Fruit fly (Drosophila melanogaster) whole organism, embryonic: ENCODE results near the gene ATPsyngamma.

Source experiments
- Adf1 ChIP-seq: fragments of 200-800 bp; sonication (Bioruptor generic); IDR thresholded peaks from 2 replicates; pipeline ENCODE4 v1.3.6; 2022; ENCODE audit warnings: missing biosample characterization, missing genetic modification characterization
- Aef1 ChIP-seq: fragments of 200-800 bp; sonication (Bioruptor generic); IDR thresholded peaks from 3 replicates; pipeline ENCODE4 v1.3.6; 2022; ENCODE audit warnings: missing biosample characterization, missing genetic modification characterization
- CG10267 ChIP-seq: fragments of 200-800 bp; sonication (Bioruptor generic); optimal IDR thresholded peaks from 2 replicates; lab custom pipeline; 2018; ENCODE audit warnings: missing biosample characterization, mild to moderate bottlenecking, missing genetic modification characterization, moderate library complexity
- CG10959 ChIP-seq: fragments of 200-800 bp; sonication (Bioruptor generic); IDR thresholded peaks from 2 replicates; pipeline ENCODE4 v1.3.6; 2022; ENCODE audit warnings: missing biosample characterization, missing genetic modification characterization
- CG10979 ChIP-seq: fragments of 200-800 bp; sonication (Bioruptor generic); optimal IDR thresholded peaks from 2 replicates; lab custom pipeline; 2018; ENCODE audit warnings: missing biosample characterization, mild to moderate bottlenecking, missing genetic modification characterization, moderate library complexity
- CG11398 ChIP-seq: fragments of 200-800 bp; sonication (Bioruptor generic); optimal IDR thresholded peaks from 2 replicates; lab custom pipeline; 2016; ENCODE audit warnings: missing biosample characterization, missing genetic modification characterization
- CG12219 ChIP-seq: fragments of 200-800 bp; sonication (Bioruptor generic); optimal IDR thresholded peaks from 3 replicates; lab custom pipeline; 2018; ENCODE audit warnings: missing biosample characterization, mild to moderate bottlenecking, missing genetic modification characterization
- CG12236 ChIP-seq: fragments of 200-800 bp; sonication (Bioruptor generic); optimal IDR thresholded peaks from 2 replicates; lab custom pipeline; 2016; ENCODE audit warnings: missing biosample characterization, missing genetic modification characterization
- CG1233 ChIP-seq: fragments of 200-800 bp; sonication (Bioruptor generic); optimal IDR thresholded peaks from 4 replicates; lab custom pipeline; 2018; ENCODE audit warnings: missing biosample characterization, mild to moderate bottlenecking, missing genetic modification characterization
- CG14710 ChIP-seq: fragments of 200-800 bp; sonication (Bioruptor generic); optimal IDR thresholded peaks from 3 replicates; lab custom pipeline; 2019; ENCODE audit warnings: missing biosample characterization, mild to moderate bottlenecking, missing genetic modification characterization, moderate library complexity
- CG17568 ChIP-seq: fragments of 200-800 bp; sonication (Bioruptor generic); optimal IDR thresholded peaks from 2 replicates; lab custom pipeline; 2018; ENCODE audit warnings: missing biosample characterization, mild to moderate bottlenecking, missing genetic modification characterization, moderate library complexity
- CG2116 ChIP-seq: fragments of 200-800 bp; sonication (Bioruptor generic); optimal IDR thresholded peaks from 3 replicates; lab custom pipeline; 2018; ENCODE audit warnings: missing biosample characterization, mild to moderate bottlenecking, missing genetic modification characterization
- CG31365 ChIP-seq: fragments of 200-800 bp; sonication (Bioruptor generic); optimal IDR thresholded peaks from 2 replicates; lab custom pipeline; 2018; ENCODE audit warnings: missing biosample characterization, mild to moderate bottlenecking, missing genetic modification characterization
- CG3838 ChIP-seq: fragments of 200-800 bp; sonication (Bioruptor generic); optimal IDR thresholded peaks from 3 replicates; lab custom pipeline; 2016; ENCODE audit warnings: missing biosample characterization, missing genetic modification characterization
- CG3847 ChIP-seq: fragments of 200-800 bp; sonication (Bioruptor generic); IDR thresholded peaks from 2 replicates; pipeline ENCODE4 v1.3.6; 2022; ENCODE audit warnings: missing biosample characterization, missing genetic modification characterization
- CG6254 ChIP-seq: fragments of 200-800 bp; sonication (Bioruptor generic); optimal IDR thresholded peaks from 3 replicates; lab custom pipeline; 2017; ENCODE audit warnings: mild to moderate bottlenecking, missing biosample characterization, missing genetic modification reagents, missing genetic modification characterization
- CG7357 ChIP-seq: fragments of 200-800 bp; sonication (Bioruptor generic); IDR thresholded peaks from 3 replicates; pipeline ENCODE4 v1.3.6; 2022; ENCODE audit warnings: missing biosample characterization, missing genetic modification characterization
- CG7839 ChIP-seq: fragments of 200-800 bp; sonication (Bioruptor generic); optimal IDR thresholded peaks from 3 replicates; lab custom pipeline; 2018; ENCODE audit warnings: missing biosample characterization, mild to moderate bottlenecking, missing genetic modification characterization, moderate library complexity
- CG9876 ChIP-seq: fragments of 200-800 bp; sonication (Bioruptor generic); optimal IDR thresholded peaks from 2 replicates; lab custom pipeline; 2016; ENCODE audit warnings: missing biosample characterization, missing genetic modification characterization
- CkIIα-i1 ChIP-seq: fragments of 200-800 bp; sonication (Bioruptor generic); IDR thresholded peaks from 2 replicates; pipeline ENCODE4 v1.3.6; 2022; ENCODE audit warnings: missing biosample characterization, missing genetic modification characterization
- D19A ChIP-seq: fragments of 200-800 bp; optimal IDR thresholded peaks from 3 replicates; lab custom pipeline; 2019; ENCODE audit warnings: missing biosample characterization, mild to moderate bottlenecking, missing genetic modification characterization, moderate library complexity
- Dad ChIP-seq: fragments of 200-800 bp; sonication (Bioruptor generic); optimal IDR thresholded peaks from 3 replicates; lab custom pipeline; 2016; ENCODE audit warnings: missing biosample characterization, missing genetic modification characterization
- Dref ChIP-seq: fragments of 200-800 bp; sonication (Bioruptor generic); IDR thresholded peaks from 2 replicates; pipeline ENCODE4 v1.3.6; 2022; ENCODE audit warnings: missing biosample characterization, missing genetic modification characterization
- Eip74EF ChIP-seq, 2 experiments: fragments of 200-800 bp in 1 of 2; fragments of >200 bp in 1 of 2; sonication (Bioruptor generic) in 1 of 2; optimal IDR thresholded peaks; 2 replicates each; lab custom pipeline; 2017 to 2019; ENCODE audit warnings: missing biosample characterization in 2 of 2, missing genetic modification characterization in 2 of 2, mild to moderate bottlenecking in 1 of 2, moderate library complexity in 1 of 2
- H2.0 ChIP-seq: fragments of 200-800 bp; sonication (Bioruptor generic); IDR thresholded peaks from 2 replicates; pipeline ENCODE4 v1.3.6; 2022; ENCODE audit warnings: missing biosample characterization, missing genetic modification characterization
- Lpt ChIP-seq: fragments of >200 bp; optimal IDR thresholded peaks from 2 replicates; lab custom pipeline; 2018; ENCODE audit warnings: missing biosample characterization, missing genetic modification characterization
- Max ChIP-seq: fragments of 200-800 bp; sonication (Bioruptor generic); optimal IDR thresholded peaks from 2 replicates; lab custom pipeline; 2016; ENCODE audit warnings: missing biosample characterization, mild to moderate bottlenecking, missing genetic modification characterization
- Myb ChIP-seq: fragments of 200-800 bp; sonication (Bioruptor generic); optimal IDR thresholded peaks from 2 replicates; lab custom pipeline; 2016; ENCODE audit warnings: missing biosample characterization, missing genetic modification characterization
- NC2β ChIP-seq: fragments of 200-800 bp; sonication (Bioruptor generic); optimal IDR thresholded peaks from 2 replicates; lab custom pipeline; 2016; ENCODE audit warnings: missing biosample characterization, missing genetic modification characterization
- Sox102F ChIP-seq: fragments of 200-800 bp; sonication (Bioruptor generic); optimal IDR thresholded peaks from 2 replicates; lab custom pipeline; 2018; ENCODE audit warnings: missing biosample characterization, mild to moderate bottlenecking, missing genetic modification characterization, moderate library complexity
- Trl ChIP-seq, 3 experiments: fragments of >200 bp in 2 of 3; fragments of 200-800 bp in 1 of 3; sonication (Bioruptor generic) in 1 of 3; optimal IDR thresholded peaks; 2 replicates in 1 of 3; 3 replicates in 2 of 3; lab custom pipeline; 2016 to 2017; ENCODE audit warnings: missing biosample characterization in 1 of 3, missing genetic modification characterization in 1 of 3
- YL-1 ChIP-seq: fragments of 200-800 bp; sonication (Bioruptor generic); optimal IDR thresholded peaks from 3 replicates; lab custom pipeline; 2017; ENCODE audit warnings: missing biosample characterization, mild to moderate bottlenecking, missing genetic modification characterization
- br ChIP-seq: fragments of >200 bp; optimal IDR thresholded peaks from 2 replicates; lab custom pipeline; 2017
- disco-r ChIP-seq: fragments of 200-800 bp; sonication (Bioruptor generic); optimal IDR thresholded peaks from 2 replicates; lab custom pipeline; 2016; ENCODE audit warnings: missing biosample characterization, missing genetic modification characterization
- lab ChIP-seq: fragments of 200-800 bp; sonication (Bioruptor generic); optimal IDR thresholded peaks from 3 replicates; lab custom pipeline; 2017; ENCODE audit warnings: missing biosample characterization, missing genetic modification characterization, mild to moderate bottlenecking, moderate library complexity, missing genetic modification reagents
- nau ChIP-seq: fragments of 200-800 bp; sonication (Bioruptor generic); optimal IDR thresholded peaks from 3 replicates; lab custom pipeline; 2017; ENCODE audit warnings: missing biosample characterization, mild to moderate bottlenecking, missing genetic modification characterization, missing genetic modification reagents
- nerfin-1 ChIP-seq: fragments of 200-800 bp; sonication (Bioruptor generic); optimal IDR thresholded peaks from 3 replicates; lab custom pipeline; 2019; ENCODE audit warnings: missing biosample characterization, mild to moderate bottlenecking, missing genetic modification characterization, moderate library complexity
- org-1 ChIP-seq: fragments of 200-800 bp; sonication (Bioruptor generic); optimal IDR thresholded peaks from 2 replicates; lab custom pipeline; 2017; ENCODE audit warnings: missing biosample characterization, missing genetic modification characterization
- pita ChIP-seq: fragments of 200-800 bp; sonication (Bioruptor generic); optimal IDR thresholded peaks from 2 replicates; lab custom pipeline; 2017; ENCODE audit warnings: missing biosample characterization, mild to moderate bottlenecking, missing genetic modification characterization
- psq ChIP-seq: fragments of 200-800 bp; sonication (Bioruptor generic); optimal IDR thresholded peaks from 2 replicates; lab custom pipeline; 2017; ENCODE audit warnings: missing biosample characterization, missing genetic modification characterization
- repo ChIP-seq: fragments of 200-800 bp; sonication (Bioruptor generic); optimal IDR thresholded peaks from 2 replicates; lab custom pipeline; 2016; ENCODE audit warnings: missing biosample characterization, missing genetic modification characterization
- run ChIP-seq: fragments of 200-800 bp; sonication (Bioruptor generic); optimal IDR thresholded peaks from 3 replicates; lab custom pipeline; 2018; ENCODE audit warnings: missing biosample characterization, mild to moderate bottlenecking, missing genetic modification characterization
- sc ChIP-seq, 3 experiments: fragments of >200 bp in 2 of 3; fragments of 200-800 bp in 1 of 3; sonication (Bioruptor generic) in 1 of 3; optimal IDR thresholded peaks; 2 replicates in 2 of 3; 3 replicates in 1 of 3; lab custom pipeline; 2017; ENCODE audit warnings: mild to moderate bottlenecking in 1 of 3, missing biosample characterization in 1 of 3, missing genetic modification characterization in 1 of 3, missing genetic modification reagents in 1 of 3
- sens ChIP-seq: fragments of 200-800 bp; sonication (Bioruptor generic); peaks from one replicate; lab custom pipeline; 2016; ENCODE audit warnings: missing biosample characterization, missing genetic modification characterization
- sisA ChIP-seq: fragments of 200-800 bp; sonication (Bioruptor generic); IDR thresholded peaks from 2 replicates; pipeline ENCODE4 v1.3.6; 2022; ENCODE audit warnings: missing biosample characterization, missing genetic modification characterization
- slbo ChIP-seq: fragments of 200-800 bp; sonication (Bioruptor generic); IDR thresholded peaks from 2 replicates; pipeline ENCODE4 v1.3.6; 2022; ENCODE audit warnings: missing biosample characterization, missing genetic modification characterization
- tio ChIP-seq: fragments of 200-800 bp; sonication (Bioruptor generic); optimal IDR thresholded peaks from 2 replicates; lab custom pipeline; 2017; ENCODE audit warnings: missing biosample characterization, missing genetic modification characterization, inconsistent platforms
- unc-4 ChIP-seq: fragments of 200-800 bp; sonication (Bioruptor generic); IDR thresholded peaks from 2 replicates; pipeline ENCODE4 v1.3.6; 2022; ENCODE audit warnings: missing biosample characterization, missing genetic modification characterization; ENCODE audit not compliant: partially characterized antibody
- unpg ChIP-seq: fragments of 200-800 bp; sonication (Bioruptor generic); optimal IDR thresholded peaks from 3 replicates; lab custom pipeline; 2018; ENCODE audit warnings: missing biosample characterization, mild to moderate bottlenecking, missing genetic modification characterization, moderate library complexity
- zfh2 ChIP-seq: fragments of 200-800 bp; sonication (Bioruptor generic); optimal IDR thresholded peaks from 2 replicates; lab custom pipeline; 2016; ENCODE audit warnings: missing biosample characterization, missing genetic modification characterization

The ATPsyngamma gene

DNA sequence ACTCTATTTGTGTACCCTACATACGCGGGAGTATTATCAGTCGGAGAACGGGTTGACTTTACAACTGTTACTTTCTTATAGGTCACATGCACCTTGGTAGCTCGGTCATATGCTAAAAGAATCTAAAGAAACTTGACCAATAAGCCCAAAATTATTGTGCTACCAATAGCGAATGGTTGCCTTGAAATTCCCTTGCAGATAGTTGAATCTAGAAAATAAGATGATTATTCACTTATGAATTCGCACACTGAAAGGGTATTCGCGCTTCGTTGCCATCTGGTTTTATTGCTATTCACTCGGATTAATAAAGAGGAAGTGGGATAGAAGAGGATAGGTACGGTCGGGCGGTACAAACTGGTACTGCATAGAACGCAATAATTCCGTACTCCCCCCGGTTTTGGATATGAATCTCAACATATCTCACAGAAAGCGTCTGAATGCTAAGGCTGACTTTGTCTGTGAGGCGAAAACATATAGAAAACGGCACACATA is 24.9 kb upstream of the ATPsyngamma start (continued):
- TF ChIP-seq D19A (tag; lab: Kevin White, UChicago): peak; percentile 98
- no peak for TF ChIP-seq CG9876 (GFP tag; lab: Kevin White, UChicago)
- peak; percentile 67 for TF ChIP-seq tio (GFP tag; lab: Kevin White, UChicago)
- TF ChIP-seq CG3847 (GFP tag; lab: Robert Waterston, UW): peak; percentile 82
- peak; percentile 59 for TF ChIP-seq CG12219 (GFP tag; lab: Kevin White, UChicago)
- peak; percentile 56 for TF ChIP-seq Myb (GFP tag; lab: Kevin White, UChicago)
- TF ChIP-seq org-1 (GFP tag; lab: Kevin White, UChicago): peak; percentile 48
- TF ChIP-seq Dad (GFP tag; lab: Kevin White, UChicago): peak; percentile 26
- TF ChIP-seq nerfin-1 (tag; lab: Kevin White, UChicago): no peak
- peak; percentile 85 for TF ChIP-seq CG7839 (tag; lab: Kevin White, UChicago)
- peak; percentile 48 for TF ChIP-seq disco-r (GFP tag; lab: Kevin White, UChicago)
- TF ChIP-seq CG3838 (GFP tag; lab: Kevin White, UChicago): no peak
- no peak for TF ChIP-seq nau
- no peak for TF ChIP-seq sc (optimal IDR thresholded peaks at IDR 0.05; lab: Kevin White, UChicago)
- peak; percentile 20 for TF ChIP-seq sc (GFP tag; optimal IDR thresholded peaks at IDR 0.05; lab: Kevin White, UChicago)
- peak; percentile 66; the same call in 2 of the 3 replicates for TF ChIP-seq CG7357 (GFP tag; lab: Robert Waterston, UW)
- TF ChIP-seq unpg (GFP tag; lab: Kevin White, UChicago): peak; percentile 53
- TF ChIP-seq Aef1 (GFP tag; lab: Robert Waterston, UW): peak; percentile 73
- peak; percentile 21 for TF ChIP-seq CG6254 (GFP tag; lab: Kevin White, UChicago)
- TF ChIP-seq CG14710 (tag; lab: Kevin White, UChicago): no peak
- peak; percentile 77 for TF ChIP-seq Sox102F
- no peak for TF ChIP-seq CG10267 (tag; lab: Kevin White, UChicago)
- peak; percentile 31 for TF ChIP-seq CG12236
- TF ChIP-seq CG1233 (GFP tag; lab: Kevin White, UChicago): peak; percentile 69
- no peak for TF ChIP-seq psq
- TF ChIP-seq unc-4 (GFP tag; lab: Robert Waterston, UW): no peak
- no peak for TF ChIP-seq YL-1 (GFP tag; lab: Kevin White, UChicago)
- TF ChIP-seq H2.0 (GFP tag; lab: Robert Waterston, UW): peak; percentile 33; the same call in 1 of the 2 replicates
- TF ChIP-seq CkIIα-i1 (GFP tag; lab: Robert Waterston, UW): no peak
- TF ChIP-seq Eip74EF (GFP tag; optimal IDR thresholded peaks at IDR 0.05; lab: Kevin White, UChicago): peak in 1 of 2 experiments; percentile 56
- TF ChIP-seq Lpt (GFP tag; lab: Kevin White, UChicago): no peak
- peak; percentile 57 for TF ChIP-seq Max (GFP tag; lab: Kevin White, UChicago)
- TF ChIP-seq NC2β (GFP tag; lab: Kevin White, UChicago): peak; percentile 30
- peak; percentile 72 for TF ChIP-seq lab (GFP tag; lab: Kevin White, UChicago)
- peak; percentile 88 for TF ChIP-seq zfh2 (GFP tag; lab: Kevin White, UChicago)
- TF ChIP-seq CG2116 (GFP tag; lab: Kevin White, UChicago): no peak
- no peak for TF ChIP-seq run (tag; lab: Kevin White, UChicago)
- peak; percentile 82 for TF ChIP-seq slbo (GFP tag; lab: Robert Waterston, UW)
- peak; percentile 46 for TF ChIP-seq CG10959 (GFP tag; lab: Robert Waterston, UW)
- TF ChIP-seq Trl (optimal IDR thresholded peaks at IDR 0.05; lab: Kevin White, UChicago): no peak
- TF ChIP-seq Trl (GFP tag; optimal IDR thresholded peaks at IDR 0.05; lab: Kevin White, UChicago): peak; percentile 40
- TF ChIP-seq sens: peak; percentile 93
- no peak for TF ChIP-seq Dref (GFP tag; lab: Robert Waterston, UW)
- TF ChIP-seq pita (GFP tag; lab: Kevin White, UChicago): no peak
- peak; percentile 77; the same call in 1 of the 2 replicates for TF ChIP-seq sisA (GFP tag; lab: Robert Waterston, UW)
- TF ChIP-seq Adf1 (GFP tag; lab: Robert Waterston, UW): no peak; the same call in 1 of the 2 replicates
- peak; percentile 68 for TF ChIP-seq CG11398 (GFP tag; lab: Kevin White, UChicago)
- TF ChIP-seq repo (GFP tag; lab: Kevin White, UChicago): peak; percentile 73
- no peak for TF ChIP-seq br (lab: Kevin White, UChicago)
- peak; percentile 40 for TF ChIP-seq CG31365 (tag; lab: Kevin White, UChicago)
- TF ChIP-seq CG10979 (tag; lab: Kevin White, UChicago): peak; percentile 45
- TF ChIP-seq CG17568 (GFP tag; lab: Kevin White, UChicago): no peak
